Fruit fly (Drosophila melanogaster): ENCODE data around the gene CG42399.

- TF ChIP-seq pan (optimal IDR thresholded peaks at IDR 0.05), result no peak
- TF ChIP-seq CG8478 (optimal IDR thresholded peaks at IDR 0.05), result no peak
- TF ChIP-seq psq (optimal IDR thresholded peaks at IDR 0.05), result no peak
- TF ChIP-seq EcR (GFP tag; optimal IDR thresholded peaks at IDR 0.05), result no peak
- no peak for TF ChIP-seq usp (GFP tag; optimal IDR thresholded peaks at IDR 0.05)
- TF ChIP-seq Dll (optimal IDR thresholded peaks at IDR 0.05), result no peak
Measured at dm6 chr2L:171499-172250, 18.6 kb upstream of the CG42399 start.

Data from whole organism.